Fruit fly (Drosophila melanogaster) whole organism, embryonic: ENCODE results near the gene Gbs-70E.
A peak's percentile ranks its signal among the peaks of the same experiment; 100 is the strongest.

Experiments used
- CG12236 ChIP-seq: fragments of 200-800 bp; sonication (Bioruptor generic); optimal IDR thresholded peaks from 2 replicates; lab custom pipeline; 2016; ENCODE audit warnings: missing biosample characterization, missing genetic modification characterization
- CG12391 ChIP-seq: fragments of 200-800 bp; sonication (Bioruptor generic); optimal IDR thresholded peaks from 3 replicates; lab custom pipeline; 2018; ENCODE audit warnings: missing biosample characterization, mild to moderate bottlenecking, missing genetic modification characterization, moderate library complexity
- CG12942 ChIP-seq: fragments of 200-800 bp; sonication (Bioruptor generic); optimal IDR thresholded peaks from 3 replicates; lab custom pipeline; 2016; ENCODE audit warnings: missing biosample characterization, missing genetic modification characterization
- CG14710 ChIP-seq: fragments of 200-800 bp; sonication (Bioruptor generic); optimal IDR thresholded peaks from 3 replicates; lab custom pipeline; 2019; ENCODE audit warnings: missing biosample characterization, mild to moderate bottlenecking, missing genetic modification characterization, moderate library complexity
- CG14860 ChIP-seq: fragments of 200-800 bp; sonication (Bioruptor generic); IDR thresholded peaks from 3 replicates; pipeline ENCODE4 v1.3.6; 2022; ENCODE audit warnings: missing biosample characterization, missing genetic modification characterization; ENCODE audit not compliant: partially characterized antibody
- CG16779 ChIP-seq: fragments of 200-800 bp; sonication (Bioruptor generic); IDR thresholded peaks from 2 replicates; pipeline ENCODE4 v1.3.6; 2022; ENCODE audit warnings: missing biosample characterization, missing genetic modification characterization
- CG17186 ChIP-seq: fragments of 200-800 bp; sonication (Bioruptor generic); optimal IDR thresholded peaks from 3 replicates; lab custom pipeline; 2017; ENCODE audit warnings: missing biosample characterization, missing genetic modification reagents, missing genetic modification characterization
- CG2129 ChIP-seq: fragments of 200-800 bp; sonication (Bioruptor generic); IDR thresholded peaks from 2 replicates; pipeline ENCODE4 v1.3.6; 2022; ENCODE audit warnings: missing biosample characterization, missing genetic modification characterization; ENCODE audit not compliant: partially characterized antibody
- CG32532 ChIP-seq: fragments of 200-800 bp; sonication (Bioruptor generic); IDR thresholded peaks from 2 replicates; pipeline ENCODE4 v1.3.6; 2022; ENCODE audit warnings: missing biosample characterization, missing genetic modification characterization
- CG33557 ChIP-seq: fragments of 200-800 bp; sonication (Bioruptor generic); optimal IDR thresholded peaks from 2 replicates; lab custom pipeline; 2019; ENCODE audit warnings: missing biosample characterization, mild to moderate bottlenecking, missing genetic modification characterization, moderate library complexity
- CG43689 ChIP-seq: fragments of 200-800 bp; sonication (Bioruptor generic); IDR thresholded peaks from 2 replicates; pipeline ENCODE4 v1.3.6; 2022; ENCODE audit warnings: missing biosample characterization, missing genetic modification characterization
- CG5245 ChIP-seq: fragments of 200-800 bp; sonication (Bioruptor generic); optimal IDR thresholded peaks from 3 replicates; lab custom pipeline; 2016; ENCODE audit warnings: missing biosample characterization, missing genetic modification characterization
- CG6254 ChIP-seq: fragments of 200-800 bp; sonication (Bioruptor generic); optimal IDR thresholded peaks from 3 replicates; lab custom pipeline; 2017; ENCODE audit warnings: mild to moderate bottlenecking, missing biosample characterization, missing genetic modification reagents, missing genetic modification characterization
- CG6791 ChIP-seq: fragments of 200-800 bp; sonication (Bioruptor generic); IDR thresholded peaks from 3 replicates; pipeline ENCODE4 v1.3.6; 2022; ENCODE audit warnings: missing biosample characterization, missing genetic modification characterization; ENCODE audit not compliant: partially characterized antibody
- CG7928 ChIP-seq: fragments of 200-800 bp; sonication (Bioruptor generic); optimal IDR thresholded peaks from 2 replicates; lab custom pipeline; 2017; ENCODE audit warnings: missing biosample characterization, mild to moderate bottlenecking, missing genetic modification characterization
- CG7963 ChIP-seq: fragments of 200-800 bp; sonication (Bioruptor generic); IDR thresholded peaks from 3 replicates; pipeline ENCODE4 v1.3.6; 2022; ENCODE audit warnings: missing biosample characterization, missing genetic modification characterization; ENCODE audit not compliant: partially characterized antibody
- CG8388 ChIP-seq: fragments of 200-800 bp; sonication (Bioruptor generic); optimal IDR thresholded peaks from 2 replicates; lab custom pipeline; 2019; ENCODE audit warnings: missing biosample characterization, mild to moderate bottlenecking, missing genetic modification characterization, moderate library complexity
- Dad ChIP-seq: fragments of 200-800 bp; sonication (Bioruptor generic); optimal IDR thresholded peaks from 3 replicates; lab custom pipeline; 2016; ENCODE audit warnings: missing biosample characterization, missing genetic modification characterization
- Dll ChIP-seq: fragments of 200-800 bp; sonication (Bioruptor generic); IDR thresholded peaks from 4 replicates; pipeline ENCODE4 v1.3.6; 2022; ENCODE audit warnings: missing biosample characterization, missing genetic modification characterization; ENCODE audit not compliant: partially characterized antibody
- Doc3 ChIP-seq: fragments of 200-800 bp; sonication (Bioruptor generic); IDR thresholded peaks from 3 replicates; pipeline ENCODE4 v1.3.6; 2022; ENCODE audit warnings: missing biosample characterization, missing genetic modification characterization; ENCODE audit not compliant: partially characterized antibody
- Elba2 ChIP-seq: fragments of 200-800 bp; sonication (Bioruptor generic); optimal IDR thresholded peaks from 3 replicates; lab custom pipeline; 2016; ENCODE audit warnings: missing biosample characterization, missing genetic modification characterization
- Gug ChIP-seq: fragments of 200-800 bp; sonication (Bioruptor generic); IDR thresholded peaks from 4 replicates; pipeline ENCODE4 v1.3.6; 2022; ENCODE audit warnings: missing biosample characterization, missing genetic modification characterization
- HLHmδ ChIP-seq: fragments of 200-800 bp; sonication (Bioruptor generic); optimal IDR thresholded peaks from 2 replicates; lab custom pipeline; 2018; ENCODE audit warnings: missing biosample characterization, mild to moderate bottlenecking, missing genetic modification characterization, moderate library complexity
- Hr78 ChIP-seq, 2 experiments: fragments of 200-800 bp in 1 of 2; fragments of >200 bp in 1 of 2; sonication (Bioruptor generic) in 1 of 2; optimal IDR thresholded peaks; 2 replicates each; lab custom pipeline; 2017 to 2019; ENCODE audit warnings: missing biosample characterization in 2 of 2, missing genetic modification characterization in 2 of 2, mild to moderate bottlenecking in 1 of 2, moderate library complexity in 1 of 2
- Med ChIP-seq: fragments of 200-800 bp; sonication (Bioruptor generic); peaks from one replicate; lab custom pipeline; 2016; ENCODE audit warnings: missing biosample characterization, missing genetic modification characterization, mild to moderate bottlenecking, inconsistent platforms, moderate library complexity
- Mrtf ChIP-seq: fragments of 200-800 bp; sonication (Bioruptor generic); IDR thresholded peaks from 3 replicates; pipeline ENCODE4 v1.3.6; 2022; ENCODE audit warnings: missing biosample characterization, missing genetic modification characterization
- NFAT ChIP-seq: fragments of 200-800 bp; sonication (Bioruptor generic); IDR thresholded peaks from 2 replicates; pipeline ENCODE4 v1.3.6; 2022; ENCODE audit warnings: missing biosample characterization, missing genetic modification characterization
- Usf ChIP-seq: fragments of 200-800 bp; sonication (Bioruptor generic); optimal IDR thresholded peaks from 2 replicates; lab custom pipeline; 2017; ENCODE audit warnings: missing genotype, missing biosample characterization, missing genetic modification characterization
- Xrp1 ChIP-seq: fragments of 200-800 bp; sonication (Bioruptor generic); IDR thresholded peaks from 2 replicates; pipeline ENCODE4 v1.3.6; 2022; ENCODE audit warnings: missing biosample characterization, missing genetic modification characterization
- al ChIP-seq: fragments of 200-800 bp; sonication (Bioruptor generic); IDR thresholded peaks from 2 replicates; pipeline ENCODE4 v1.3.6; 2022; ENCODE audit warnings: missing biosample characterization, missing genetic modification characterization
- ara ChIP-seq: fragments of 200-800 bp; sonication (Bioruptor generic); IDR thresholded peaks from 2 replicates; pipeline ENCODE4 v1.3.6; 2022; ENCODE audit warnings: missing biosample characterization, missing genetic modification characterization
- bab2 ChIP-seq: fragments of 200-800 bp; sonication (Bioruptor generic); optimal IDR thresholded peaks from 2 replicates; lab custom pipeline; 2016; ENCODE audit warnings: missing biosample characterization, missing genetic modification characterization
- br ChIP-seq: fragments of >200 bp; optimal IDR thresholded peaks from 2 replicates; lab custom pipeline; 2017
- crol ChIP-seq: fragments of 200-800 bp; sonication (Bioruptor generic); IDR thresholded peaks from 2 replicates; pipeline ENCODE4 v1.3.6; 2022; ENCODE audit warnings: missing biosample characterization, missing genetic modification characterization
- eyg ChIP-seq: fragments of 200-800 bp; sonication (Bioruptor generic); optimal IDR thresholded peaks from 3 replicates; lab custom pipeline; 2016; ENCODE audit warnings: missing biosample characterization, missing genetic modification characterization
- gem ChIP-seq: fragments of 200-800 bp; sonication (Bioruptor generic); optimal IDR thresholded peaks from 2 replicates; lab custom pipeline; 2019; ENCODE audit warnings: missing biosample characterization, mild to moderate bottlenecking, missing genetic modification characterization, moderate library complexity
- ham ChIP-seq: fragments of 200-800 bp; sonication (Bioruptor generic); IDR thresholded peaks from 2 replicates; pipeline ENCODE4 v1.3.6; 2022; ENCODE audit warnings: missing biosample characterization, missing genetic modification characterization
- ken ChIP-seq: fragments of 200-800 bp; sonication (Bioruptor generic); IDR thresholded peaks from 3 replicates; pipeline ENCODE4 v1.3.6; 2022; ENCODE audit warnings: missing biosample characterization, missing genetic modification characterization
- kni ChIP-seq: fragments of 200-800 bp; sonication (Bioruptor generic); optimal IDR thresholded peaks from 3 replicates; lab custom pipeline; 2017; ENCODE audit warnings: mild to moderate bottlenecking, missing biosample characterization, missing genetic modification reagents, missing genetic modification characterization
- nerfin-1 ChIP-seq: fragments of 200-800 bp; sonication (Bioruptor generic); optimal IDR thresholded peaks from 3 replicates; lab custom pipeline; 2019; ENCODE audit warnings: missing biosample characterization, mild to moderate bottlenecking, missing genetic modification characterization, moderate library complexity
- oc ChIP-seq: fragments of 200-800 bp; sonication (Bioruptor generic); optimal IDR thresholded peaks from 2 replicates; lab custom pipeline; 2018; ENCODE audit warnings: missing biosample characterization, mild to moderate bottlenecking, missing genetic modification characterization, moderate library complexity
- org-1 ChIP-seq: fragments of 200-800 bp; sonication (Bioruptor generic); optimal IDR thresholded peaks from 2 replicates; lab custom pipeline; 2017; ENCODE audit warnings: missing biosample characterization, missing genetic modification characterization
- phol ChIP-seq: fragments of 200-800 bp; sonication (Bioruptor generic); optimal IDR thresholded peaks from 3 replicates; lab custom pipeline; 2018; ENCODE audit warnings: missing biosample characterization, mild to moderate bottlenecking, missing genetic modification characterization, moderate library complexity
- prd ChIP-seq, 3 experiments: fragments of >200 bp in 2 of 3; fragments of 200-800 bp in 1 of 3; sonication (Bioruptor generic) in 1 of 3; optimal IDR thresholded peaks in 2 of 3; IDR thresholded peaks in 1 of 3; 2 replicates in 2 of 3; 3 replicates in 1 of 3; pipeline versions ENCODE4 v1.3.6 to Lab custom; 2017 to 2022; ENCODE audit warnings: missing biosample characterization in 1 of 3, missing genetic modification characterization in 1 of 3
- salm ChIP-seq: fragments of 200-800 bp; sonication (Bioruptor generic); optimal IDR thresholded peaks from 2 replicates; lab custom pipeline; 2018; ENCODE audit warnings: missing biosample characterization, mild to moderate bottlenecking, missing genetic modification characterization
- sens ChIP-seq: fragments of 200-800 bp; sonication (Bioruptor generic); peaks from one replicate; lab custom pipeline; 2016; ENCODE audit warnings: missing biosample characterization, missing genetic modification characterization
- sens-2 ChIP-seq: fragments of 200-800 bp; sonication (Bioruptor generic); IDR thresholded peaks from 2 replicates; pipeline ENCODE4 v1.3.6; 2022; ENCODE audit warnings: missing biosample characterization, missing genetic modification characterization
- so ChIP-seq: fragments of 200-800 bp; sonication (Bioruptor generic); IDR thresholded peaks from 3 replicates; pipeline ENCODE4 v1.3.6; 2022; ENCODE audit warnings: missing biosample characterization, missing genetic modification characterization
- tin ChIP-seq: fragments of 200-800 bp; sonication (Bioruptor generic); optimal IDR thresholded peaks from 3 replicates; lab custom pipeline; 2016; ENCODE audit warnings: missing biosample characterization, missing genetic modification characterization
- unc-4 ChIP-seq: fragments of 200-800 bp; sonication (Bioruptor generic); IDR thresholded peaks from 2 replicates; pipeline ENCODE4 v1.3.6; 2022; ENCODE audit warnings: missing biosample characterization, missing genetic modification characterization; ENCODE audit not compliant: partially characterized antibody
- usp ChIP-seq: fragments of >200 bp; optimal IDR thresholded peaks from 2 replicates; lab custom pipeline; 2017; ENCODE audit warnings: missing biosample characterization, missing genetic modification characterization
- z ChIP-seq: fragments of 200-800 bp; sonication (Bioruptor generic); IDR thresholded peaks from 3 replicates; pipeline ENCODE4 v1.3.6; 2022; ENCODE audit warnings: missing biosample characterization, missing genetic modification characterization

The Gbs-70E gene

dm6 chr3L:14552925-14553239 is 2.1 kb upstream of the Gbs-70E start (continued):
- peak; percentile 11 for TF ChIP-seq CG8388
- TF ChIP-seq unc-4 (GFP tag; lab: Robert Waterston, UW) = no peak
- peak; percentile 14 for TF ChIP-seq tin
- TF ChIP-seq gem = peak; percentile 30
- no peak for TF ChIP-seq CG6254 (GFP tag; lab: Kevin White, UChicago)
- TF ChIP-seq CG14710 (tag; lab: Kevin White, UChicago) = peak; percentile 2
- no peak for TF ChIP-seq salm (tag; lab: Kevin White, UChicago)
- no peak for TF ChIP-seq CG6791 (GFP tag; lab: Robert Waterston, UW)
- no peak for TF ChIP-seq HLHmδ (GFP tag; lab: Kevin White, UChicago)
- TF ChIP-seq nerfin-1 (tag; lab: Kevin White, UChicago) = no peak
- no peak for TF ChIP-seq z
- no peak for TF ChIP-seq so (GFP tag; lab: Robert Waterston, UW)
- TF ChIP-seq bab2 (GFP tag; lab: Kevin White, UChicago) = no peak
- TF ChIP-seq ken (GFP tag; lab: Robert Waterston, UW) = no peak
- no peak for TF ChIP-seq CG5245 (GFP tag; lab: Kevin White, UChicago)
- TF ChIP-seq eyg (GFP tag; lab: Kevin White, UChicago) = no peak
- TF ChIP-seq Dad (GFP tag; lab: Kevin White, UChicago) = no peak
- TF ChIP-seq ham (GFP tag; lab: Robert Waterston, UW) = no peak
- TF ChIP-seq CG2129 (GFP tag; lab: Robert Waterston, UW) = no peak
- TF ChIP-seq Usf = no peak
- TF ChIP-seq usp (GFP tag; lab: Kevin White, UChicago) = no peak
- peak; percentile 88 for TF ChIP-seq sens (GFP tag; lab: Kevin White, UChicago)
- no peak for TF ChIP-seq Dll (GFP tag; lab: Robert Waterston, UW)
- no peak for TF ChIP-seq Doc3 (GFP tag; lab: Robert Waterston, UW)
- TF ChIP-seq CG14860 (GFP tag; lab: Robert Waterston, UW) = no peak
- peak; percentile 51 for TF ChIP-seq Med (GFP tag; lab: Kevin White, UChicago)
- no peak for TF ChIP-seq CG32532 (GFP tag; lab: Robert Waterston, UW)
- no peak for TF ChIP-seq CG17186 (GFP tag; lab: Kevin White, UChicago)
- TF ChIP-seq CG7928 (GFP tag; lab: Kevin White, UChicago) = no peak
- TF ChIP-seq crol = no peak
- no peak for TF ChIP-seq al (GFP tag; lab: Robert Waterston, UW)
- TF ChIP-seq phol = peak; percentile 8
- TF ChIP-seq CG12942 (GFP tag; lab: Kevin White, UChicago) = no peak
- no peak for TF ChIP-seq Elba2 (GFP tag; lab: Kevin White, UChicago)
- TF ChIP-seq Hr78 (GFP tag; optimal IDR thresholded peaks at IDR 0.05; lab: Kevin White, UChicago) = no peak
- TF ChIP-seq br (lab: Kevin White, UChicago) = no peak
- no peak for TF ChIP-seq Mrtf (GFP tag; lab: Robert Waterston, UW)
- no peak for TF ChIP-seq Gug (GFP tag; lab: Robert Waterston, UW)
- TF ChIP-seq NFAT (GFP tag; lab: Robert Waterston, UW) = no peak
- no peak for TF ChIP-seq CG12236 (GFP tag; lab: Kevin White, UChicago)
- no peak for TF ChIP-seq org-1 (GFP tag; lab: Kevin White, UChicago)
- no peak for TF ChIP-seq CG12391 (tag; lab: Kevin White, UChicago)
- peak; percentile 26; the same call in 1 of the 2 replicates for TF ChIP-seq Xrp1
- TF ChIP-seq prd (optimal IDR thresholded peaks at IDR 0.05; lab: Kevin White, UChicago) = no peak
- TF ChIP-seq prd (GFP tag; IDR thresholded peaks at IDR 0.05; lab: Robert Waterston, UW) = 0 out of 3 replicates have a peak, but pooled peaks have one; percentile 11
- no peak for TF ChIP-seq CG43689 (GFP tag; lab: Robert Waterston, UW)
- no peak for TF ChIP-seq sens-2 (GFP tag; lab: Robert Waterston, UW)
- TF ChIP-seq CG33557 (GFP tag; lab: Kevin White, UChicago) = no peak
- TF ChIP-seq CG16779 (GFP tag; lab: Robert Waterston, UW) = no peak
- no peak for TF ChIP-seq kni (GFP tag; lab: Kevin White, UChicago)
- TF ChIP-seq ara = 0 out of 2 replicates have a peak, but pooled peaks have one; percentile 15
- TF ChIP-seq oc = no peak
- no peak for TF ChIP-seq CG7963 (GFP tag; lab: Robert Waterston, UW)
